Worm (Caenorhabditis elegans): ENCODE data around the gene Y73B6BL.270.

Gene Y73B6BL.270

DNA sequence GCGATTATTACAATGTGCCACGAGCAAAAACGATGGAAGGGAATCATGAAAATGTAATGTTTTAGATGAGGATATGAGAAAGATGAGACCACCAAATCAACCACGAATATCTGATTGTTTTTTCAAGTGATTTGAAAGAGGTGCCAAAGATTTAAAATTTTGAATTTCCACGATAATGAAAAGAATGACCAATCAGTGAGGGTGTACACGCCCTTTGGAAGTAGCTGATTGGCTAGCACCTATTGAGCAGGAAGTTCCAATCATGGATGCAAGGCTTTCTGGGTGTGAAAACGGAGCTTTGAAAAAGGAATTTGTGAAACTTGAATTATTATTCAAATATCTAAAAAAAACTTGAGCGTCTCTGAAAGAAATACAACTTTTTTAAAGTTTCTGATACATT is 26.4 kb downstream of the Y73B6BL.270 start:
- TF ChIP-seq nhr-237 (tag; optimal IDR thresholded peaks at IDR 0.05) (no peak), nfya-1 (tag; optimal IDR thresholded peaks at IDR 0.05; ENCODE audit: insufficient read depth) (peak; percentile 86)

DNA sequence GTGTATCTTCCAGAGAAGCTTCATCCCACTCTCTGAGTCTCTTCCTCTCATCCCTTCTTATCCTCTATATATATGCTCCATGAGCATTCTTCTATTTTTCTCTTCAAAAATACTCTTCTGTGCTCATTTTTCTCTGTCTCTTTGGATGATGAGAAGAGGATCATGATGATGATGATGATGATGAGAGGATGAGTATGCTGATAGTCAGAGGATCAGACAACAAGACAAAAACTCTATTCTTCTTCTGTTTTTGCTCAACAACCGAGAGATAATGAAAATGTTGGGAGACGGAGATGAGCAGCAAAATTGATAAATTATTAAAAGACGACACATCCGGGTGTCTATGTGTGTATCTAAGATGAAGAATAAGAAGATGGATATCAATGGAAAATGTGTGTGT is 28.2 kb downstream of the Y73B6BL.270 start:
- TF ChIP-seq nhr-28 (tag; optimal IDR thresholded peaks at IDR 0.05) (no peak), egl-27 (tag; optimal IDR thresholded peaks at IDR 0.05) (no peak), fkh-2 (tag; optimal IDR thresholded peaks at IDR 0.05) (no peak), nhr-43 (tag; optimal IDR thresholded peaks at IDR 0.05; ENCODE audit: poor library complexity, severe bottlenecking) (no peak), egl-5 (tag; optimal IDR thresholded peaks at IDR 0.05) (peak; percentile 51), nhr-11 (tag; optimal IDR thresholded peaks at IDR 0.05) (peak; percentile 73), nfya-1 (tag; optimal IDR thresholded peaks at IDR 0.05; ENCODE audit: insufficient read depth) (peak; percentile 60), skn-1 (tag; optimal IDR thresholded peaks at IDR 0.05) (peak; percentile 78), nhr-12 (tag; optimal IDR thresholded peaks at IDR 0.05) (no peak), lin-15B (tag; optimal IDR thresholded peaks at IDR 0.05) (peak; percentile 27)

- TF ChIP-seq nhr-11 (tag; optimal IDR thresholded peaks at IDR 0.05) (no peak), fkh-10 (GFP tag; optimal IDR thresholded peaks at IDR 0.05) (peak; percentile 52)
These were observed 30.0 kb downstream of the Y73B6BL.270 start for ce11 chrIV:6395190-6395589.

DNA sequence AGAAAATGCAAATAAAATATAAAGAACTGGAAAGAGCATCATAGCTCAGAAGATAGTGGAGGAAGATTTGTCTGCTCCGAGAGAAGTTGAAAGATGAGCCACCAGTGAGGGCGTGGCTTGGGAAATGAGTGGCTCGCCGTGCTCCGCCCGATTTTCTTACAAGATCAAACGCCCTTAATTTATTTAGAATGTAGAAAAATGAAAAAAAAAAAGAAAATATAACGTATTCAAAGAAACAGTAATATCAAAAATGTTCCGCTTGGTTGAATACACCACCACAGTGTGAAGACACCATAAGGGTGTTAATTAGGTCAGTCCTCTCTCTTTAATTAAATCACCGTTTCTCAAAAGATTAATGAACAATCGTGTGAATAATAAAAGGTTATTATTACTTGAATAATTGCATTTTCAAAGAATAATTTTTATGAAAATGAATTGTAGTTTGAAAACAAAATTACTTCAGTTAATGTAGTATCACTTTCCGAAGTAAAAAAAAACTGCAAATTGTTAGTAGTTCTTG is 37.3 kb downstream of the Y73B6BL.270 start, which contains the start of gene sfrp-1:
Gene sfrp-1 (minus strand): TSS at position 51 of the 520 bp plus-strand sequence.
- TF ChIP-seq ztf-4 (tag; optimal IDR thresholded peaks at IDR 0.05) = no peak
- no peak for TF ChIP-seq nhr-25 (tag; optimal IDR thresholded peaks at IDR 0.05)
- no peak for TF ChIP-seq fkh-10 (GFP tag; optimal IDR thresholded peaks at IDR 0.05)
- no peak for TF ChIP-seq daf-12 (tag; optimal IDR thresholded peaks at IDR 0.05)
- no peak for TF ChIP-seq elt-1 (tag; optimal IDR thresholded peaks at IDR 0.05)
- no peak for TF ChIP-seq lin-15B (tag; optimal IDR thresholded peaks at IDR 0.05)
- no peak for TF ChIP-seq aly-2 (tag; optimal IDR thresholded peaks at IDR 0.05)
- TF ChIP-seq ceh-16 (tag; optimal IDR thresholded peaks at IDR 0.05) = no peak
- no peak for TF ChIP-seq tbx-2 (tag; optimal IDR thresholded peaks at IDR 0.05)
- no peak for TF ChIP-seq nhr-43 (tag; optimal IDR thresholded peaks at IDR 0.05; ENCODE audit: poor library complexity, severe bottlenecking)
- no peak for TF ChIP-seq mml-1 (tag; optimal IDR thresholded peaks at IDR 0.05)
- TF ChIP-seq ztf-11 (tag; optimal IDR thresholded peaks at IDR 0.05) = no peak
- no peak for TF ChIP-seq ama-1 (optimal IDR thresholded peaks at IDR 0.05)
- no peak for TF ChIP-seq lsy-12 (tag; optimal IDR thresholded peaks at IDR 0.05)
- no peak for TF ChIP-seq elt-2 (tag; optimal IDR thresholded peaks at IDR 0.05)

DNA sequence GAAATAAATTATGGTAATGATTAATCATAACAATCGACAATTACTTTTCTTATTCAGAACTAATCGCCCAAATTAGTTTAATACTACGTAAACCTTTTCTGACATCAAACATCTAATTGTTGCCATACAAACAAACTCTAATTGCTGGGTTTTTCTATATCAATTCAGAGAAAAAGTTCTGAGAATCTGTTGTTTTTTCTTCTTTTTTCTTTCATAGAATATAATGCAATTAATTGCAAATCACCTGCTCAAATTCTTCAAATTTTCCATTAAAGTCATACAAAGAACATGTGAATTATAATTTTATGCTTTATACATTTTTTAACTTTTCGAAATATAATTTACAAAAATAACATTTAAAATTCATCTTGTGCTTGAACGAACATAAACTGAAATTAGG is 38.3 kb downstream of the Y73B6BL.270 start:
- TF ChIP-seq nhr-77 (tag; optimal IDR thresholded peaks at IDR 0.05) (no peak), aly-2 (tag; optimal IDR thresholded peaks at IDR 0.05) (no peak), jun-1 (tag; optimal IDR thresholded peaks at IDR 0.05) (no peak), snpc-4 (tag; optimal IDR thresholded peaks at IDR 0.05) (no peak), ztf-11 (tag; optimal IDR thresholded peaks at IDR 0.05) (no peak), lin-39 (tag; optimal IDR thresholded peaks at IDR 0.05) (no peak), ZK546.5 (tag; optimal IDR thresholded peaks at IDR 0.05) (no peak), tbx-2 (tag; optimal IDR thresholded peaks at IDR 0.05) (no peak), elt-1 (tag; optimal IDR thresholded peaks at IDR 0.05) (no peak), eor-1 (tag; optimal IDR thresholded peaks at IDR 0.05) (no peak)

ce11 chrIV:6404871-6405270 is 39.7 kb downstream of the Y73B6BL.270 start, which contains the start of gene srv-13:
Gene srv-13 (plus strand): TSS chrIV:6405171.
- no peak for TF ChIP-seq nhr-12 (tag; optimal IDR thresholded peaks at IDR 0.05)
- TF ChIP-seq lsy-12 (tag; optimal IDR thresholded peaks at IDR 0.05) = no peak
- TF ChIP-seq egl-27 (tag; optimal IDR thresholded peaks at IDR 0.05) = no peak
- no peak for TF ChIP-seq hmg-11 (tag; optimal IDR thresholded peaks at IDR 0.05)
- TF ChIP-seq ZK546.5 (tag; optimal IDR thresholded peaks at IDR 0.05) = no peak
- no peak for TF ChIP-seq skn-1 (tag; optimal IDR thresholded peaks at IDR 0.05)
- no peak for TF ChIP-seq nhr-28 (tag; optimal IDR thresholded peaks at IDR 0.05)
- TF ChIP-seq ceh-28 (tag; optimal IDR thresholded peaks at IDR 0.05) = no peak
- TF ChIP-seq unc-39 (tag; optimal IDR thresholded peaks at IDR 0.05) = no peak
- TF ChIP-seq nhr-67 (tag; optimal IDR thresholded peaks at IDR 0.05) = no peak
- TF ChIP-seq zag-1 (tag; optimal IDR thresholded peaks at IDR 0.05) = no peak
- TF ChIP-seq pqm-1 (tag; optimal IDR thresholded peaks at IDR 0.05) = no peak
- no peak for TF ChIP-seq fkh-10 (GFP tag; optimal IDR thresholded peaks at IDR 0.05)
- TF ChIP-seq R02D3.7 (tag; optimal IDR thresholded peaks at IDR 0.05) = no peak
- TF ChIP-seq mdl-1 (tag; optimal IDR thresholded peaks at IDR 0.05) = no peak
- no peak for TF ChIP-seq elt-1 (tag; optimal IDR thresholded peaks at IDR 0.05)
- no peak for TF ChIP-seq nhr-77 (tag; optimal IDR thresholded peaks at IDR 0.05)
- TF ChIP-seq ceh-82 (tag; optimal IDR thresholded peaks at IDR 0.05) = no peak
- no peak for TF ChIP-seq pha-4 (tag; optimal IDR thresholded peaks at IDR 0.05)
